Worm (Caenorhabditis elegans): Measurements from ENCODE around the gene T05C1.2.

Gene T05C1.2

ce11 chrII:4482021-4482420 lies at the start of gene T05C1.2:
Gene T05C1.2, minus strand, starts transcription at chrII:4482121.
- TF ChIP-seq ztf-29 (GFP tag; IDR thresholded peaks at IDR 0.05) (no peak), klf-2 (GFP tag; conservative IDR thresholded peaks at IDR 0.05) (no peak), ref-1 (GFP tag; conservative IDR thresholded peaks at IDR 0.05) (no peak), med-1 (GFP tag; optimal IDR thresholded peaks at IDR 0.05; ENCODE audit: insufficient read depth) (no peak), cog-1 (tag; optimal IDR thresholded peaks at IDR 0.05) (no peak), tab-1 (GFP tag; IDR thresholded peaks at IDR 0.05) (no peak), flt-1 (GFP tag; IDR thresholded peaks at IDR 0.05) (no peak)

ce11 chrII:4527800-4528199 lies 45.9 kb upstream of the T05C1.2 start, which contains the start of gene sra-35:
Gene sra-35, minus strand, starts transcription at chrII:4527900.
- TF ChIP-seq tab-1 (GFP tag; IDR thresholded peaks at IDR 0.05), result no peak
- TF ChIP-seq ztf-23 (GFP tag; IDR thresholded peaks at IDR 0.05), result no peak
- TF ChIP-seq med-1 (GFP tag; optimal IDR thresholded peaks at IDR 0.05; ENCODE audit: insufficient read depth), result no peak
- TF ChIP-seq flt-1 (GFP tag; IDR thresholded peaks at IDR 0.05), result no peak
- no peak for TF ChIP-seq klf-2 (GFP tag; conservative IDR thresholded peaks at IDR 0.05)
- TF ChIP-seq ref-1 (GFP tag; conservative IDR thresholded peaks at IDR 0.05), result no peak
- no peak for TF ChIP-seq ztf-29 (GFP tag; IDR thresholded peaks at IDR 0.05)
- no peak for TF ChIP-seq T22C8.4 (GFP tag; IDR thresholded peaks at IDR 0.05)
- no peak for TF ChIP-seq cog-1 (tag; optimal IDR thresholded peaks at IDR 0.05)

- TF ChIP-seq cog-1 (tag; optimal IDR thresholded peaks at IDR 0.05) (no peak), T22C8.4 (GFP tag; IDR thresholded peaks at IDR 0.05) (no peak), med-1 (GFP tag; optimal IDR thresholded peaks at IDR 0.05; ENCODE audit: insufficient read depth) (no peak), flt-1 (GFP tag; IDR thresholded peaks at IDR 0.05) (no peak), tab-1 (GFP tag; IDR thresholded peaks at IDR 0.05) (no peak), ztf-29 (GFP tag; IDR thresholded peaks at IDR 0.05) (no peak), klf-2 (GFP tag; conservative IDR thresholded peaks at IDR 0.05) (no peak), ztf-23 (GFP tag; IDR thresholded peaks at IDR 0.05) (no peak), ref-1 (GFP tag; conservative IDR thresholded peaks at IDR 0.05) (no peak)
Measured at ce11 chrII:4525185-4525584, 43.3 kb upstream of the T05C1.2 start.

ce11 chrII:4523122-4523672 lies 41.3 kb upstream of the T05C1.2 start, which contains the start of the genes B0304.4 and B0304.2:
Gene B0304.4, minus strand, starts transcription at chrII:4523222.
Gene B0304.2, plus strand, starts transcription at chrII:4523622.
- no peak for TF ChIP-seq T22C8.4 (GFP tag; IDR thresholded peaks at IDR 0.05)
- no peak for TF ChIP-seq ref-1 (GFP tag; conservative IDR thresholded peaks at IDR 0.05)
- no peak for TF ChIP-seq med-1 (GFP tag; optimal IDR thresholded peaks at IDR 0.05; ENCODE audit: insufficient read depth)
- no peak for TF ChIP-seq klf-2 (GFP tag; conservative IDR thresholded peaks at IDR 0.05)
- no peak for TF ChIP-seq ztf-23 (GFP tag; IDR thresholded peaks at IDR 0.05)
- TF ChIP-seq ztf-29 (GFP tag; IDR thresholded peaks at IDR 0.05), result no peak
- no peak for TF ChIP-seq cog-1 (tag; optimal IDR thresholded peaks at IDR 0.05)
- no peak for TF ChIP-seq tab-1 (GFP tag; IDR thresholded peaks at IDR 0.05)
- no peak for TF ChIP-seq flt-1 (GFP tag; IDR thresholded peaks at IDR 0.05)

ce11 chrII:4519976-4520594 lies 38.2 kb upstream of the T05C1.2 start:
- TF ChIP-seq T22C8.4 (GFP tag; IDR thresholded peaks at IDR 0.05) (no peak), med-1 (GFP tag; optimal IDR thresholded peaks at IDR 0.05; ENCODE audit: insufficient read depth) (no peak), flt-1 (GFP tag; IDR thresholded peaks at IDR 0.05) (no peak), ref-1 (GFP tag; conservative IDR thresholded peaks at IDR 0.05) (no peak), ztf-29 (GFP tag; IDR thresholded peaks at IDR 0.05) (no peak), cog-1 (tag; optimal IDR thresholded peaks at IDR 0.05) (no peak), tab-1 (GFP tag; IDR thresholded peaks at IDR 0.05) (no peak), ztf-23 (GFP tag; IDR thresholded peaks at IDR 0.05) (no peak), klf-2 (GFP tag; conservative IDR thresholded peaks at IDR 0.05) (no peak)

ce11 chrII:4518300-4518907 lies 36.5 kb upstream of the T05C1.2 start, which contains the start of gene hlh-1:
Gene hlh-1, plus strand, starts transcription at chrII:4518574.
- TF ChIP-seq flt-1 (GFP tag; IDR thresholded peaks at IDR 0.05) (0 out of 2 replicates have a peak, but pooled peaks have one; percentile 16), ztf-23 (GFP tag; IDR thresholded peaks at IDR 0.05) (no peak)

- TF ChIP-seq klf-2 (GFP tag; conservative IDR thresholded peaks at IDR 0.05) (no peak), ztf-29 (GFP tag; IDR thresholded peaks at IDR 0.05) (no peak), med-1 (GFP tag; optimal IDR thresholded peaks at IDR 0.05; ENCODE audit: insufficient read depth) (no peak), T22C8.4 (GFP tag; IDR thresholded peaks at IDR 0.05) (no peak), ref-1 (GFP tag; conservative IDR thresholded peaks at IDR 0.05) (no peak), flt-1 (GFP tag; IDR thresholded peaks at IDR 0.05) (no peak), tab-1 (GFP tag; IDR thresholded peaks at IDR 0.05) (no peak), ztf-23 (GFP tag; IDR thresholded peaks at IDR 0.05) (no peak), cog-1 (tag; optimal IDR thresholded peaks at IDR 0.05) (no peak)
Measured at ce11 chrII:4517254-4517653, 35.3 kb upstream of the T05C1.2 start.

ce11 chrII:4516291-4516690 lies 34.4 kb upstream of the T05C1.2 start:
- TF ChIP-seq ref-1 (GFP tag; conservative IDR thresholded peaks at IDR 0.05) (no peak), flt-1 (GFP tag; IDR thresholded peaks at IDR 0.05) (0 out of 2 replicates have a peak, but pooled peaks have one; percentile 13)

- TF ChIP-seq klf-2 (GFP tag; conservative IDR thresholded peaks at IDR 0.05), result no peak
- TF ChIP-seq ztf-23 (GFP tag; IDR thresholded peaks at IDR 0.05), result no peak
- no peak for TF ChIP-seq cog-1 (tag; optimal IDR thresholded peaks at IDR 0.05)
- TF ChIP-seq flt-1 (GFP tag; IDR thresholded peaks at IDR 0.05), result no peak
- no peak for TF ChIP-seq med-1 (GFP tag; optimal IDR thresholded peaks at IDR 0.05; ENCODE audit: insufficient read depth)
- TF ChIP-seq T22C8.4 (GFP tag; IDR thresholded peaks at IDR 0.05), result no peak
- TF ChIP-seq ztf-29 (GFP tag; IDR thresholded peaks at IDR 0.05), result no peak
- TF ChIP-seq tab-1 (GFP tag; IDR thresholded peaks at IDR 0.05), result no peak
- TF ChIP-seq ref-1 (GFP tag; conservative IDR thresholded peaks at IDR 0.05), result no peak
Measured at ce11 chrII:4511911-4512310, 30.0 kb upstream of the T05C1.2 start, which contains the start of gene cyp-23A1. Gene cyp-23A1, plus strand, starts transcription at chrII:4512211.
